Worm (Caenorhabditis elegans) whole organism, L3 larva: ENCODE measurements around the gene C13F10.5.

ENCODE experiments used
- elt-2 ChIP-seq: sonication (generic microtip); optimal IDR thresholded peaks from 2 replicates; lab custom pipeline; 2016; ENCODE audit warnings: missing genetic modification reagents, mild to moderate bottlenecking, missing genetic modification characterization, missing compliant biosample characterization
- elt-3 ChIP-seq, 3 experiments: fragments of 150-350 bp in 1 of 3; sonication (generic microtip) in 2 of 3; optimal IDR thresholded peaks; 2 replicates in 2 of 3; 4 replicates in 1 of 3; lab custom pipeline; 2014 to 2017; ENCODE audit warnings: missing biosample characterization in 3 of 3, missing genetic modification characterization in 3 of 3
- nhr-25 ChIP-seq: sonication (generic microtip); optimal IDR thresholded peaks from 2 replicates; lab custom pipeline; 2017; ENCODE audit warnings: missing biosample characterization, missing genetic modification characterization
- skn-1 ChIP-seq: fragments of 150-350 bp; optimal IDR thresholded peaks from 2 replicates; lab custom pipeline; 2014; ENCODE audit warnings: missing biosample characterization, missing genetic modification characterization

DNA sequence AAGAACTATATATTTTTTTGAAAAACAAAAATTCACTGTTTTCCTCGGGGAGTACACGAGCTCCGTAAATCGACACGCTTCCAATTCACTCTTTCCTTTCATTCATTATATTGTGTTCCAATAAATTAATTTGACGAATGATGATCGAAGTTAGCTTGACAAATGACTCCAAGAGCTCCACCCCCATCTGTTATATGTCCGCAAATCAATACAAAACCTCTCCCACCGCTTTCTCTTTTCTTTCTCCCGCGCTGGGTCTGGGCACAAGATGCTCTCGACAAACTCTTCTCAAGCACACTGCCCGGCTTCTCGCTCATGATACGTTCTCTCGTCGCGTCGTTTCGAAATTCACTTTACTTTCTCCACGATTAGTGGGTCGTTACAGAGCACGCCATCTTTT is 5.1 kb upstream of the C13F10.5 start, which contains the start of gene C13F10.1:
- TF ChIP-seq elt-2: no peak
- TF ChIP-seq nhr-25 (tag; lab: Kevin White, UChicago): no peak
- no peak for TF ChIP-seq elt-3 (tag; optimal IDR thresholded peaks at IDR 0.05; lab: Kevin White, UChicago)
- no peak for TF ChIP-seq skn-1 (tag; lab: Kevin White, UChicago)
